Worm (Caenorhabditis elegans): Measurements from ENCODE around the gene F42A9.17.

The F42A9.17 gene

DNA sequence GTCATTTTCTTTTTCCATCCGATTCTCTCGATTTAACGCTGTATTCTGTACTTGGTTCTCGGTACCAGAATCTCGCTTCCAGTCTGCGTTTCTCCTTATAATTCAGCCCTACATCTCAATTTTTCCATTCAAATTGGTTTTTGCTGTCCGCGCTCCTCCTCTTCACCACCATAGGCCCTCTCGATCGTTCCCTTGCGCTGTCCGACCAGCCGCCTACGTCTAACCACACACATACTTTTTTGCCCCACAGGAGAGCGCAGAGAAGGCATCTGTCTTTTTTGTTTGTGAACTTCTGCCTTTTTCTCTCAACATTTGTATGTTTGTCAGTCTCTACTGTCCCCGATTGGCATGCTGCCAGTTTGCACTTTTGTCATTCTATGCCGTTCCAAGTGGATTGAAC is 15.6 kb upstream of the F42A9.17 start, which contains the start of gene F42A9.11 (continued):
- TF ChIP-seq ceh-91 (GFP tag; IDR thresholded peaks at IDR 0.05) (no peak), F52B5.7 (tag; optimal IDR thresholded peaks at IDR 0.05) (no peak), ccch-3 (GFP tag; optimal IDR thresholded peaks at IDR 0.05) (no peak), him-1 (tag; optimal IDR thresholded peaks at IDR 0.05) (no peak), B0336.3 (GFP tag; IDR thresholded peaks at IDR 0.05) (0 out of 2 replicates have a peak, but pooled peaks have one; percentile 28), lsl-1 (GFP tag; optimal IDR thresholded peaks at IDR 0.05) (no peak), dpff-1 (tag; optimal IDR thresholded peaks at IDR 0.05) (no peak), ztf-25 (GFP tag; IDR thresholded peaks at IDR 0.05) (0 out of 2 replicates have a peak, but pooled peaks have one; percentile 17), nhr-27 (tag; optimal IDR thresholded peaks at IDR 0.05) (no peak), nhr-179 (tag; optimal IDR thresholded peaks at IDR 0.05) (no peak), zim-3 (tag; optimal IDR thresholded peaks at IDR 0.05) (peak; percentile 12), nfya-2 (GFP tag; IDR thresholded peaks at IDR 0.05) (no peak), hmg-20 (GFP tag; IDR thresholded peaks at IDR 0.05) (no peak), lin-26 (GFP tag; IDR thresholded peaks at IDR 0.05) (peak; percentile 62; the same call in 1 of the 2 replicates), pbrm-1 (GFP tag; IDR thresholded peaks at IDR 0.05) (no peak), nfya-1 (tag; optimal IDR thresholded peaks at IDR 0.05; ENCODE audit: borderline replicate concordance, insufficient read depth) (no peak), hlh-26 (GFP tag; conservative IDR thresholded peaks at IDR 0.05) (no peak), F22D6.2 (tag; optimal IDR thresholded peaks at IDR 0.05) (no peak), ztf-28 (GFP tag; IDR thresholded peaks at IDR 0.05) (no peak), bed-1 (GFP tag; IDR thresholded peaks at IDR 0.05) (no peak), die-1 (tag; optimal IDR thresholded peaks at IDR 0.05) (peak; percentile 14), sea-2 (GFP tag; IDR thresholded peaks at IDR 0.05) (no peak), hrde-1 (tag; optimal IDR thresholded peaks at IDR 0.05; ENCODE audit: borderline replicate concordance) (no peak), F39B2.1 (GFP tag; IDR thresholded peaks at IDR 0.05) (no peak), mes-4 (tag; optimal IDR thresholded peaks at IDR 0.05) (no peak), let-607 (tag; optimal IDR thresholded peaks at IDR 0.05) (no peak), hlh-12 (tag; optimal IDR thresholded peaks at IDR 0.05) (no peak), attf-3 (GFP tag; conservative IDR thresholded peaks at IDR 0.05) (no peak), snpc-1.3 (tag; optimal IDR thresholded peaks at IDR 0.05; ENCODE audit: insufficient read depth) (no peak), ZK185.1 (tag; optimal IDR thresholded peaks at IDR 0.05; ENCODE audit: poor library complexity, severe bottlenecking) (no peak), aptf-2 (GFP tag; conservative IDR thresholded peaks at IDR 0.05) (no peak), ceh-58 (GFP tag; IDR thresholded peaks at IDR 0.05) (no peak), zfh-2 (GFP tag; conservative IDR thresholded peaks at IDR 0.05) (peak; percentile 89), sptf-2 (GFP tag; optimal IDR thresholded peaks at IDR 0.05) (no peak), attf-5 (GFP tag; optimal IDR thresholded peaks at IDR 0.05) (peak; percentile 47), dox-1 (GFP tag; IDR thresholded peaks at IDR 0.05) (peak; percentile 29; the same call in 1 of the 2 replicates)

DNA sequence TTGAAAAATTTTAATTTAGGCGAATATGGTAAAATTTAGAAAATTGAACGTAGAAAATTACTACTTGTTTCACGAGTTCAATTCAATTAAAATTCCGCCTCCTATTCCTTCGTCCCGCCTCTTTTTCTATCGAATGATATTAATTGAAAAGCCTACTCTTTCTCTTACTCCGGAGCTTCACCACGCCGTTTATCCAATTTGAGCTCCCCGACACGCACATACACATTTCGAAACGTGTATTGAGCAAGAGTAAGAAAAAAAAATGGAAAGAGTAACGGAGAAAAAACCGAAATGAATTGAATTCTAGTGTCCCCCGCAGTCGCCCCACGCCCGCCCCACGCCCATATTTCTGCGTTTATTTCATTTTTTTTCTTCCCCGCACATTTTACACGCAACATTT is 14.6 kb upstream of the F42A9.17 start:
- 0 out of 2 replicates have a peak, but pooled peaks have one; percentile 7 for TF ChIP-seq let-526 (GFP tag; IDR thresholded peaks at IDR 0.05)
- no peak for TF ChIP-seq cebp-1 (GFP tag; IDR thresholded peaks at IDR 0.05)
- TF ChIP-seq cebp-1 (tag; optimal IDR thresholded peaks at IDR 0.05), result peak; percentile 18
- 0 out of 2 replicates have a peak, but pooled peaks have one; percentile 25 for TF ChIP-seq ekl-4 (GFP tag; IDR thresholded peaks at IDR 0.05)
- 0 out of 2 replicates have a peak, but pooled peaks have one; percentile 52 for TF ChIP-seq pbrm-1 (GFP tag; IDR thresholded peaks at IDR 0.05)
- no peak for TF ChIP-seq ceh-100 (GFP tag; IDR thresholded peaks at IDR 0.05)
